Fruit fly (Drosophila melanogaster) whole organism, prepupa: ENCODE data around the gene RpS19b.
A peak's percentile ranks its signal among the peaks of the same experiment; 100 is the strongest.

ENCODE experiments used
- CG10631 ChIP-seq: fragments of 200-800 bp; sonication (Bioruptor generic); optimal IDR thresholded peaks from 2 replicates; lab custom pipeline; 2016; ENCODE audit warnings: missing biosample characterization, missing genetic modification characterization
- CG10669 ChIP-seq: fragments of 200-800 bp; sonication (Bioruptor generic); optimal IDR thresholded peaks from 3 replicates; lab custom pipeline; 2018; ENCODE audit warnings: missing biosample characterization, mild to moderate bottlenecking, missing genetic modification characterization, moderate library complexity
- CG11294 ChIP-seq: fragments of 200-800 bp; sonication (Bioruptor generic); IDR thresholded peaks from 2 replicates; pipeline ENCODE4 v1.3.6; 2022; ENCODE audit warnings: missing biosample characterization, missing genetic modification characterization
- CG11762 ChIP-seq: fragments of 200-800 bp; sonication (Bioruptor generic); optimal IDR thresholded peaks from 3 replicates; lab custom pipeline; 2016; ENCODE audit warnings: missing biosample characterization, missing genetic modification characterization; ENCODE audit not compliant: insufficient read depth
- CG11902 ChIP-seq: fragments of 200-800 bp; sonication (Bioruptor generic); optimal IDR thresholded peaks from 3 replicates; lab custom pipeline; 2016; ENCODE audit warnings: missing biosample characterization, missing genetic modification characterization
- CG15336 ChIP-seq: fragments of 200-800 bp; sonication (Bioruptor generic); IDR thresholded peaks from 2 replicates; pipeline ENCODE4 v1.3.6; 2022; ENCODE audit warnings: missing biosample characterization, missing genetic modification characterization
- CG1621 ChIP-seq: fragments of 200-800 bp; sonication (Bioruptor generic); optimal IDR thresholded peaks from 3 replicates; lab custom pipeline; 2018; ENCODE audit warnings: missing biosample characterization, mild to moderate bottlenecking, missing genetic modification characterization
- CG16779 ChIP-seq: fragments of 200-800 bp; sonication (Bioruptor generic); optimal IDR thresholded peaks from 3 replicates; lab custom pipeline; 2017; ENCODE audit warnings: missing biosample characterization, mild to moderate bottlenecking, missing genetic modification characterization
- CG3032 ChIP-seq: fragments of 200-800 bp; optimal IDR thresholded peaks from 2 replicates; lab custom pipeline; 2019; ENCODE audit warnings: missing biosample characterization, mild to moderate bottlenecking, missing genetic modification characterization, moderate library complexity
- CG31627 ChIP-seq: fragments of 200-800 bp; sonication (Bioruptor generic); optimal IDR thresholded peaks from 3 replicates; lab custom pipeline; 2016; ENCODE audit warnings: missing biosample characterization, missing genetic modification characterization
- CG32006 ChIP-seq: fragments of 200-800 bp; sonication (Bioruptor generic); optimal IDR thresholded peaks from 3 replicates; lab custom pipeline; 2017; ENCODE audit warnings: missing biosample characterization, mild to moderate bottlenecking, missing genetic modification characterization
- CG34406 ChIP-seq: fragments of 200-800 bp; sonication (Bioruptor generic); optimal IDR thresholded peaks from 3 replicates; lab custom pipeline; 2016; ENCODE audit warnings: missing biosample characterization, missing genetic modification characterization
- CG4318 ChIP-seq: fragments of 200-800 bp; sonication (Bioruptor generic); optimal IDR thresholded peaks from 3 replicates; lab custom pipeline; 2017; ENCODE audit warnings: missing biosample characterization, mild to moderate bottlenecking, missing genetic modification characterization
- CG6792 ChIP-seq: fragments of 200-800 bp; sonication (Bioruptor generic); optimal IDR thresholded peaks from 3 replicates; lab custom pipeline; 2016; ENCODE audit warnings: missing biosample characterization, missing genetic modification characterization
- CG6808 ChIP-seq: fragments of 200-800 bp; sonication (Bioruptor generic); optimal IDR thresholded peaks from 3 replicates; lab custom pipeline; 2017; ENCODE audit warnings: missing biosample characterization, missing genetic modification characterization, mild to moderate bottlenecking, moderate library complexity, missing genetic modification reagents
- CG6854 ChIP-seq: fragments of 200-800 bp; sonication (Bioruptor generic); optimal IDR thresholded peaks from 2 replicates; lab custom pipeline; 2017; ENCODE audit warnings: missing biosample characterization, mild to moderate bottlenecking, missing genetic modification characterization
- CG8119 ChIP-seq: fragments of 200-800 bp; sonication (Bioruptor generic); IDR thresholded peaks from 3 replicates; pipeline ENCODE4 v1.3.6; 2022; ENCODE audit warnings: missing biosample characterization, missing genetic modification characterization
- CG8319 ChIP-seq: fragments of 200-800 bp; sonication (Bioruptor generic); optimal IDR thresholded peaks from 3 replicates; lab custom pipeline; 2016; ENCODE audit warnings: missing biosample characterization, missing genetic modification characterization
- CG8632 ChIP-seq: fragments of 200-800 bp; sonication (Bioruptor generic); optimal IDR thresholded peaks from 3 replicates; lab custom pipeline; 2016; ENCODE audit warnings: missing biosample characterization, missing genetic modification characterization
- Eip78C ChIP-seq: fragments of 200-800 bp; sonication (Bioruptor generic); peaks from one replicate; lab custom pipeline; 2016; ENCODE audit warnings: missing biosample characterization, missing genetic modification characterization
- Eip93F ChIP-seq: fragments of 200-800 bp; sonication (Bioruptor generic); optimal IDR thresholded peaks from 2 replicates; lab custom pipeline; 2016; ENCODE audit warnings: missing biosample characterization, mild to moderate bottlenecking, missing genetic modification characterization
- Ets21C ChIP-seq: fragments of 200-800 bp; sonication (Bioruptor generic); optimal IDR thresholded peaks from 3 replicates; lab custom pipeline; 2016; ENCODE audit warnings: missing biosample characterization, missing genetic modification characterization
- Ets96B ChIP-seq: fragments of 200-800 bp; optimal IDR thresholded peaks from 2 replicates; lab custom pipeline; 2019; ENCODE audit warnings: missing biosample characterization, mild to moderate bottlenecking, missing genetic modification characterization, moderate library complexity
- Gug ChIP-seq: fragments of 200-800 bp; sonication (Bioruptor generic); IDR thresholded peaks from 2 replicates; pipeline ENCODE4 v1.3.6; 2022; ENCODE audit warnings: missing biosample characterization, missing genetic modification characterization
- Hr38 ChIP-seq: sonication (Bioruptor generic); optimal IDR thresholded peaks from 2 replicates; lab custom pipeline; 2016; ENCODE audit warnings: missing biosample characterization, missing genetic modification characterization
- Hr39 ChIP-seq: fragments of 200-800 bp; sonication (Bioruptor generic); optimal IDR thresholded peaks from 2 replicates; lab custom pipeline; 2016; ENCODE audit warnings: missing biosample characterization, missing genetic modification characterization
- Hr4 ChIP-seq: fragments of 200-800 bp; sonication (Bioruptor generic); optimal IDR thresholded peaks from 3 replicates; lab custom pipeline; 2016; ENCODE audit warnings: missing biosample characterization, missing genetic modification characterization
- Lpt ChIP-seq: fragments of 200-800 bp; sonication (Bioruptor generic); optimal IDR thresholded peaks from 3 replicates; lab custom pipeline; 2016; ENCODE audit warnings: missing biosample characterization, missing genetic modification characterization
- Met ChIP-seq: fragments of 200-800 bp; sonication (Bioruptor generic); optimal IDR thresholded peaks from 3 replicates; lab custom pipeline; 2016; ENCODE audit warnings: missing biosample characterization, missing genetic modification characterization
- OdsH ChIP-seq: fragments of 200-800 bp; sonication (Bioruptor generic); optimal IDR thresholded peaks from 3 replicates; lab custom pipeline; 2016; ENCODE audit warnings: missing biosample characterization, missing genetic modification characterization
- Smox ChIP-seq: fragments of 200-800 bp; sonication (Bioruptor generic); optimal IDR thresholded peaks from 3 replicates; lab custom pipeline; 2016; ENCODE audit warnings: missing biosample characterization, missing genetic modification characterization
- Sox102F ChIP-seq: fragments of 200-800 bp; sonication (Bioruptor generic); optimal IDR thresholded peaks from 2 replicates; lab custom pipeline; 2016; ENCODE audit warnings: missing biosample characterization, mild to moderate bottlenecking, missing genetic modification characterization
- Sox14 ChIP-seq: fragments of 200-800 bp; sonication (Bioruptor generic); optimal IDR thresholded peaks from 3 replicates; lab custom pipeline; 2016; ENCODE audit warnings: missing biosample characterization, missing genetic modification characterization
- Sox15 ChIP-seq: fragments of 200-800 bp; sonication (Bioruptor generic); optimal IDR thresholded peaks from 3 replicates; lab custom pipeline; 2016; ENCODE audit warnings: missing biosample characterization, missing genetic modification characterization
- acj6 ChIP-seq: fragments of 200-800 bp; sonication (Bioruptor generic); optimal IDR thresholded peaks from 3 replicates; lab custom pipeline; 2016; ENCODE audit warnings: missing biosample characterization, missing genetic modification characterization
- cyc ChIP-seq: fragments of 200-800 bp; sonication (Bioruptor generic); optimal IDR thresholded peaks from 3 replicates; lab custom pipeline; 2016; ENCODE audit warnings: missing biosample characterization, missing genetic modification characterization
- dac ChIP-seq: fragments of 200-800 bp; sonication (Bioruptor generic); optimal IDR thresholded peaks from 2 replicates; lab custom pipeline; 2017; ENCODE audit warnings: missing biosample characterization, mild to moderate bottlenecking, missing genetic modification characterization
- dsx ChIP-seq: fragments of 200-800 bp; optimal IDR thresholded peaks from 3 replicates; lab custom pipeline; 2019; ENCODE audit warnings: missing biosample characterization, mild to moderate bottlenecking, missing genetic modification characterization, moderate library complexity; ENCODE audit not compliant: poor library complexity, severe bottlenecking
- esn ChIP-seq: fragments of 200-800 bp; sonication (Bioruptor generic); optimal IDR thresholded peaks from 2 replicates; lab custom pipeline; 2016; ENCODE audit warnings: missing biosample characterization, mild to moderate bottlenecking, missing genetic modification characterization, moderate library complexity
- fd59A ChIP-seq: fragments of 200-800 bp; sonication (Bioruptor generic); optimal IDR thresholded peaks from 2 replicates; lab custom pipeline; 2017; ENCODE audit warnings: missing biosample characterization, mild to moderate bottlenecking, missing genetic modification characterization, missing genetic modification reagents
- net ChIP-seq: fragments of 200-800 bp; sonication (Bioruptor generic); optimal IDR thresholded peaks from 3 replicates; lab custom pipeline; 2016; ENCODE audit warnings: missing biosample characterization, missing genetic modification characterization
- spab ChIP-seq: fragments of 200-800 bp; sonication (Bioruptor generic); optimal IDR thresholded peaks from 2 replicates; lab custom pipeline; 2017; ENCODE audit warnings: missing biosample characterization, mild to moderate bottlenecking, missing genetic modification characterization, missing genetic modification reagents
- ss ChIP-seq, 2 experiments: fragments of 200-800 bp; sonication (Bioruptor generic); optimal IDR thresholded peaks; 2 replicates in 1 of 2; 3 replicates in 1 of 2; lab custom pipeline; 2017 to 2018; ENCODE audit warnings: mild to moderate bottlenecking in 2 of 2, missing biosample characterization in 2 of 2, missing genetic modification characterization in 2 of 2, moderate library complexity in 1 of 2
- topi ChIP-seq: fragments of 200-800 bp; sonication (Bioruptor generic); optimal IDR thresholded peaks from 3 replicates; lab custom pipeline; 2016; ENCODE audit warnings: missing biosample characterization, missing genetic modification characterization

RpS19b gene

dm6 chr3R:23955380-23955779, 22.1 kb upstream of the RpS19b start (continued):
- TF ChIP-seq Ets21C (no peak), Sox102F (GFP tag; lab: Kevin White, UChicago) (peak; percentile 17), CG34406 (no peak), CG6854 (GFP tag; lab: Kevin White, UChicago) (peak; percentile 56), Met (GFP tag; lab: Kevin White, UChicago) (no peak), CG31627 (GFP tag; lab: Kevin White, UChicago) (no peak), CG8119 (GFP tag; lab: Robert Waterston, UW) (peak; percentile 29; the same call in 1 of the 3 replicates), CG6808 (no peak), CG16779 (tag; lab: Kevin White, UChicago) (no peak), CG11902 (GFP tag; lab: Kevin White, UChicago) (no peak), CG32006 (no peak), Hr4 (GFP tag; lab: Kevin White, UChicago) (no peak), CG10669 (GFP tag; lab: Kevin White, UChicago) (no peak), Sox15 (no peak), Hr39 (GFP tag; lab: Kevin White, UChicago) (no peak), dac (GFP tag; lab: Kevin White, UChicago) (no peak), dsx (GFP tag; lab: Kevin White, UChicago) (peak; percentile 57), spab (GFP tag; lab: Kevin White, UChicago) (no peak), CG6792 (GFP tag; lab: Kevin White, UChicago) (no peak), Sox14 (no peak)

- peak; percentile 97 for TF ChIP-seq fd59A (GFP tag; lab: Kevin White, UChicago)
- peak; percentile 94 for TF ChIP-seq OdsH (GFP tag; lab: Kevin White, UChicago)
- TF ChIP-seq dsx (GFP tag; lab: Kevin White, UChicago), result peak; percentile 96
- TF ChIP-seq Hr39 (GFP tag; lab: Kevin White, UChicago), result peak; percentile 94
- TF ChIP-seq Gug (GFP tag; lab: Robert Waterston, UW), result peak; percentile 68
- TF ChIP-seq Smox (GFP tag; lab: Kevin White, UChicago), result peak; percentile 95
- peak; percentile 93 for TF ChIP-seq CG11762 (GFP tag; lab: Kevin White, UChicago)
- TF ChIP-seq Ets96B, result peak; percentile 98
- peak; percentile 94 for TF ChIP-seq CG10631 (GFP tag; lab: Kevin White, UChicago)
- TF ChIP-seq acj6 (GFP tag; lab: Kevin White, UChicago), result peak; percentile 95
- peak; percentile 91 for TF ChIP-seq CG16779 (tag; lab: Kevin White, UChicago)
- TF ChIP-seq CG8632 (GFP tag; lab: Kevin White, UChicago), result peak; percentile 94
- TF ChIP-seq Ets21C, result peak; percentile 91
- TF ChIP-seq CG8119 (GFP tag; lab: Robert Waterston, UW), result peak; percentile 93
- TF ChIP-seq CG4318 (GFP tag; lab: Kevin White, UChicago), result peak; percentile 78
- TF ChIP-seq Hr38 (GFP tag; lab: Kevin White, UChicago), result no peak
- TF ChIP-seq CG31627 (GFP tag; lab: Kevin White, UChicago), result peak; percentile 94
- peak; percentile 73 for TF ChIP-seq CG1621
- peak; percentile 73 for TF ChIP-seq Eip93F
- TF ChIP-seq net (GFP tag; lab: Kevin White, UChicago), result peak; percentile 92
- TF ChIP-seq topi (GFP tag; lab: Kevin White, UChicago), result peak; percentile 96
- peak; percentile 97 for TF ChIP-seq esn (GFP tag; lab: Kevin White, UChicago)
- peak; percentile 98 for TF ChIP-seq CG3032 (tag; lab: Kevin White, UChicago)
- TF ChIP-seq ss (GFP tag; optimal IDR thresholded peaks at IDR 0.05; lab: Kevin White, UChicago), result peak; percentile 93 to 98
- peak; percentile 94 for TF ChIP-seq CG11902 (GFP tag; lab: Kevin White, UChicago)
- peak; percentile 91 for TF ChIP-seq Hr4 (GFP tag; lab: Kevin White, UChicago)
- peak; percentile 96 for TF ChIP-seq CG10669 (GFP tag; lab: Kevin White, UChicago)
- TF ChIP-seq Eip78C (GFP tag; lab: Kevin White, UChicago), result peak; percentile 99
- TF ChIP-seq Sox14, result peak; percentile 96
- TF ChIP-seq CG6808, result peak; percentile 98
- peak; percentile 92 for TF ChIP-seq cyc (GFP tag; lab: Kevin White, UChicago)
- TF ChIP-seq CG32006, result peak; percentile 89
- TF ChIP-seq Lpt (GFP tag; lab: Kevin White, UChicago), result peak; percentile 83
- TF ChIP-seq Sox102F (GFP tag; lab: Kevin White, UChicago), result peak; percentile 93
- TF ChIP-seq CG6792 (GFP tag; lab: Kevin White, UChicago), result peak; percentile 94
- peak; percentile 92 for TF ChIP-seq CG8319 (GFP tag; lab: Kevin White, UChicago)
- TF ChIP-seq CG11294 (GFP tag; lab: Robert Waterston, UW), result peak; percentile 48
- TF ChIP-seq CG6854 (GFP tag; lab: Kevin White, UChicago), result peak; percentile 81
- peak; percentile 96 for TF ChIP-seq Met (GFP tag; lab: Kevin White, UChicago)
- peak; percentile 89 for TF ChIP-seq CG15336 (GFP tag; lab: Robert Waterston, UW)
- peak; percentile 97 for TF ChIP-seq spab (GFP tag; lab: Kevin White, UChicago)
Observed at dm6 chr3R:23948466-23949413, 15.4 kb upstream of the RpS19b start.
